Fruit fly (Drosophila melanogaster): Measurements from ENCODE around the gene CG33783.

Gene CG33783

dm6 chr3R:10087206-10087927 is 20.8 kb downstream of the CG33783 start:
- TF ChIP-seq Sp1 (GFP tag; optimal IDR thresholded peaks at IDR 0.05) = peak; percentile 84
- TF ChIP-seq OdsH (GFP tag; optimal IDR thresholded peaks at IDR 0.05) = peak; percentile 94
- TF ChIP-seq h (GFP tag; optimal IDR thresholded peaks at IDR 0.05) = peak; percentile 95
- TF ChIP-seq usp (GFP tag; optimal IDR thresholded peaks at IDR 0.05) = no peak
- TF ChIP-seq dl (GFP tag; optimal IDR thresholded peaks at IDR 0.05; ENCODE audit: insufficient read depth in 1 of 2, partially characterized antibody in 2 of 2) = peak; percentile 81 to 84
- TF ChIP-seq rgr (GFP tag; optimal IDR thresholded peaks at IDR 0.05) = peak; percentile 94
- TF ChIP-seq Hr83 (GFP tag; optimal IDR thresholded peaks at IDR 0.05; ENCODE audit: poor library complexity, severe bottlenecking) = peak; percentile 77
- peak; percentile 92 for TF ChIP-seq tai (GFP tag; optimal IDR thresholded peaks at IDR 0.05)
- TF ChIP-seq Hr78 (GFP tag; optimal IDR thresholded peaks at IDR 0.05) = no peak
- TF ChIP-seq pan (optimal IDR thresholded peaks at IDR 0.05) = no peak
- TF ChIP-seq Rel (GFP tag; optimal IDR thresholded peaks at IDR 0.05) = peak; percentile 24
- peak; percentile 51 for TF ChIP-seq Rel (tag; optimal IDR thresholded peaks at IDR 0.05)
- TF ChIP-seq Hnf4 (GFP tag; optimal IDR thresholded peaks at IDR 0.05) = peak; percentile 92
- peak; percentile 99 for TF ChIP-seq psq (GFP tag; optimal IDR thresholded peaks at IDR 0.05)
- TF ChIP-seq N (GFP tag; optimal IDR thresholded peaks at IDR 0.05) = peak; percentile 25
- TF ChIP-seq fru (GFP tag; optimal IDR thresholded peaks at IDR 0.05) = peak; percentile 93
- peak; percentile 69 for TF ChIP-seq Mio (GFP tag; optimal IDR thresholded peaks at IDR 0.05)
- TF ChIP-seq lola (GFP tag; optimal IDR thresholded peaks at IDR 0.05) = peak; percentile 47
- TF ChIP-seq Vsx2 (GFP tag; optimal IDR thresholded peaks at IDR 0.05; ENCODE audit: partially characterized antibody) = peak; percentile 79
- peak; percentile 52 to 96 for TF ChIP-seq foxo (GFP tag; optimal IDR thresholded peaks at IDR 0.05)
- no peak for TF ChIP-seq GATAd (GFP tag; optimal IDR thresholded peaks at IDR 0.05)
- peak; percentile 94 for TF ChIP-seq Dif (GFP tag; optimal IDR thresholded peaks at IDR 0.05; ENCODE audit: partially characterized antibody)
- TF ChIP-seq dsf (GFP tag; optimal IDR thresholded peaks at IDR 0.05; ENCODE audit: borderline replicate concordance) = peak; percentile 39
- peak; percentile 84 for TF ChIP-seq HLH106 (tag; optimal IDR thresholded peaks at IDR 0.05)
- TF ChIP-seq br (GFP tag; optimal IDR thresholded peaks at IDR 0.05) = peak; percentile 94
- peak; percentile 33 for TF ChIP-seq CG9705 (GFP tag; optimal IDR thresholded peaks at IDR 0.05)
- peak; percentile 8 for TF ChIP-seq Abd-B (GFP tag; optimal IDR thresholded peaks at IDR 0.05)
- peak; percentile 17 for TF ChIP-seq jim (GFP tag; optimal IDR thresholded peaks at IDR 0.05)
- TF ChIP-seq Myc (optimal IDR thresholded peaks at IDR 0.05) = no peak
- peak; percentile 69 for TF ChIP-seq dmrt93B (GFP tag; optimal IDR thresholded peaks at IDR 0.05)
- TF ChIP-seq ey (GFP tag; optimal IDR thresholded peaks at IDR 0.05) = peak; percentile 95
- peak; percentile 81 for TF ChIP-seq Jra (GFP tag; optimal IDR thresholded peaks at IDR 0.05)
- peak; percentile 42 for TF ChIP-seq CrebA (GFP tag; optimal IDR thresholded peaks at IDR 0.05; ENCODE audit: borderline replicate concordance)
- TF ChIP-seq woc (GFP tag; optimal IDR thresholded peaks at IDR 0.05) = peak; percentile 92
- no peak for TF ChIP-seq Dfd (GFP tag; optimal IDR thresholded peaks at IDR 0.05)
- peak; percentile 44 for TF ChIP-seq brk (GFP tag; optimal IDR thresholded peaks at IDR 0.05)
- TF ChIP-seq CG32264 (GFP tag; optimal IDR thresholded peaks at IDR 0.05) = peak; percentile 54
- TF ChIP-seq sage (GFP tag; optimal IDR thresholded peaks at IDR 0.05) = peak; percentile 53
- TF ChIP-seq sv (GFP tag; optimal IDR thresholded peaks at IDR 0.05) = peak; percentile 62

DNA sequence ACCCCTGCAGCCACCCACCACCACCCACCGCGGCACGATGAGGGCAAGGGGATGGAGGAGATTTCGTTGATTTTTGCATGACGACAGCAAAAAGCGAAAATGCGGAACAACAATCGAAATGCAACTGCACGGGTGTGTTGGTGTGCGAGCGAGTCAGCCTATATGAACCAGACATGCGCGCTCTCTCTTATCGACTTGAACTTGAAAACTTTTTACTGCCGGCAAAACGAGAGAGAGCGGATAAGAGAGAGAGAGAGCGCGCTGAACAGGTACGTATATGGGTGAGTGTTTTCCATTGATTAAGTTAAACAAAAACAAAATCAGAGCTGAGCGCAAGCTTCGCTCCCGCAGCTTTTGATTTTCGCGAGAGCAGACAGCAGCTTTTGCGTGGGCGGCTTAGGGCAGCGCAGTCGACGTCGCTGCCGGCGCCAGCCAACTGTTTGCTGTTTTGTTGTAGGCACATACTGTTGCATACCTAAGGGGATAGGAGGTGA is 22.6 kb downstream of the CG33783 start:
- TF ChIP-seq Hnf4 (GFP tag; optimal IDR thresholded peaks at IDR 0.05) (peak; percentile 8), sage (GFP tag; optimal IDR thresholded peaks at IDR 0.05) (peak; percentile 15), jim (GFP tag; optimal IDR thresholded peaks at IDR 0.05) (no peak), fru (GFP tag; optimal IDR thresholded peaks at IDR 0.05) (peak; percentile 14), GATAd (GFP tag; optimal IDR thresholded peaks at IDR 0.05) (no peak), Sp1 (GFP tag; optimal IDR thresholded peaks at IDR 0.05) (peak; percentile 18), Hr78 (GFP tag; optimal IDR thresholded peaks at IDR 0.05) (no peak), CG32264 (GFP tag; optimal IDR thresholded peaks at IDR 0.05) (no peak), ey (GFP tag; optimal IDR thresholded peaks at IDR 0.05) (no peak), sv (GFP tag; optimal IDR thresholded peaks at IDR 0.05) (no peak), lola (GFP tag; optimal IDR thresholded peaks at IDR 0.05) (no peak), CG9705 (GFP tag; optimal IDR thresholded peaks at IDR 0.05) (no peak), Jra (GFP tag; optimal IDR thresholded peaks at IDR 0.05) (peak; percentile 15), Rel (GFP tag; optimal IDR thresholded peaks at IDR 0.05) (peak; percentile 10), Rel (tag; optimal IDR thresholded peaks at IDR 0.05) (peak; percentile 33), Hr83 (GFP tag; optimal IDR thresholded peaks at IDR 0.05; ENCODE audit: poor library complexity, severe bottlenecking) (peak; percentile 69), rgr (GFP tag; optimal IDR thresholded peaks at IDR 0.05) (peak; percentile 19), usp (GFP tag; optimal IDR thresholded peaks at IDR 0.05) (no peak), br (GFP tag; optimal IDR thresholded peaks at IDR 0.05) (no peak), Vsx2 (GFP tag; optimal IDR thresholded peaks at IDR 0.05; ENCODE audit: partially characterized antibody) (peak; percentile 83), N (GFP tag; optimal IDR thresholded peaks at IDR 0.05) (no peak), brk (GFP tag; optimal IDR thresholded peaks at IDR 0.05) (no peak), CrebA (GFP tag; optimal IDR thresholded peaks at IDR 0.05; ENCODE audit: borderline replicate concordance) (peak; percentile 88), psq (GFP tag; optimal IDR thresholded peaks at IDR 0.05) (peak; percentile 84), Dfd (GFP tag; optimal IDR thresholded peaks at IDR 0.05) (no peak), Dif (GFP tag; optimal IDR thresholded peaks at IDR 0.05; ENCODE audit: partially characterized antibody) (peak; percentile 98), woc (GFP tag; optimal IDR thresholded peaks at IDR 0.05) (no peak), tai (GFP tag; optimal IDR thresholded peaks at IDR 0.05) (no peak), h (GFP tag; optimal IDR thresholded peaks at IDR 0.05) (peak; percentile 44), Myc (optimal IDR thresholded peaks at IDR 0.05) (no peak), Mio (GFP tag; optimal IDR thresholded peaks at IDR 0.05) (no peak), Abd-B (GFP tag; optimal IDR thresholded peaks at IDR 0.05) (no peak), pan (optimal IDR thresholded peaks at IDR 0.05) (no peak), foxo (GFP tag; optimal IDR thresholded peaks at IDR 0.05) (no peak), HLH106 (tag; optimal IDR thresholded peaks at IDR 0.05) (no peak), dmrt93B (GFP tag; optimal IDR thresholded peaks at IDR 0.05) (no peak), dl (GFP tag; optimal IDR thresholded peaks at IDR 0.05; ENCODE audit: insufficient read depth in 1 of 2, partially characterized antibody in 2 of 2) (peak; percentile 96 to 97), OdsH (GFP tag; optimal IDR thresholded peaks at IDR 0.05) (no peak), dsf (GFP tag; optimal IDR thresholded peaks at IDR 0.05; ENCODE audit: borderline replicate concordance) (no peak)

Measured in whole organism, wandering third instar larva.